Worm (Caenorhabditis elegans): ENCODE data around the gene glb-29.

- TF ChIP-seq unc-130 (GFP tag; optimal IDR thresholded peaks at IDR 0.05) (no peak), ama-1 (optimal IDR thresholded peaks at IDR 0.05) (no peak), egl-27 (tag; optimal IDR thresholded peaks at IDR 0.05) (no peak), lin-13 (GFP tag; optimal IDR thresholded peaks at IDR 0.05) (no peak), spr-3 (GFP tag; optimal IDR thresholded peaks at IDR 0.05) (no peak), pha-4 (GFP tag; IDR thresholded peaks at IDR 0.05) (no peak), pha-4 (tag; optimal IDR thresholded peaks at IDR 0.05) (no peak), ZK546.5 (tag; optimal IDR thresholded peaks at IDR 0.05) (no peak), unc-39 (tag; optimal IDR thresholded peaks at IDR 0.05) (no peak), dpl-1 (GFP tag; optimal IDR thresholded peaks at IDR 0.05) (no peak), nhr-77 (tag; optimal IDR thresholded peaks at IDR 0.05) (no peak), fkh-10 (GFP tag; optimal IDR thresholded peaks at IDR 0.05) (no peak), lir-3 (tag; optimal IDR thresholded peaks at IDR 0.05) (no peak), mep-1 (tag; optimal IDR thresholded peaks at IDR 0.05) (no peak)
Observed at ce11 chrII:12005981-12006380, 2.9 kb upstream of the glb-29 start.

Measured in whole organism, L4 larva.